Fruit fly (Drosophila melanogaster) whole organism, embryonic: ENCODE measurements around the gene TFAM.

Experiments
- Ada2b ChIP-seq: fragments of 200-800 bp; sonication (Bioruptor generic); IDR thresholded peaks from 2 replicates; pipeline ENCODE4 v1.3.6; 2022; ENCODE audit warnings: missing biosample characterization, missing genetic modification characterization
- Bdp1 ChIP-seq: fragments of 200-800 bp; sonication (Bioruptor generic); optimal IDR thresholded peaks from 3 replicates; lab custom pipeline; 2016; ENCODE audit warnings: missing biosample characterization, missing genetic modification characterization
- Blimp-1 ChIP-seq: fragments of 200-800 bp; sonication (Bioruptor generic); optimal IDR thresholded peaks from 3 replicates; lab custom pipeline; 2018; ENCODE audit warnings: missing biosample characterization, missing genetic modification characterization, mild to moderate bottlenecking, moderate library complexity, missing genetic modification reagents
- CG10431 ChIP-seq: fragments of 200-800 bp; sonication (Bioruptor generic); optimal IDR thresholded peaks from 3 replicates; lab custom pipeline; 2018; ENCODE audit warnings: missing biosample characterization, mild to moderate bottlenecking, missing genetic modification characterization
- CG10462 ChIP-seq: fragments of 200-800 bp; sonication (Bioruptor generic); optimal IDR thresholded peaks from 2 replicates; lab custom pipeline; 2016; ENCODE audit warnings: missing biosample characterization, missing genetic modification characterization
- CG10959 ChIP-seq: fragments of 200-800 bp; sonication (Bioruptor generic); IDR thresholded peaks from 2 replicates; pipeline ENCODE4 v1.3.6; 2022; ENCODE audit warnings: missing biosample characterization, missing genetic modification characterization
- CG11695 ChIP-seq: fragments of 200-800 bp; sonication (Bioruptor generic); IDR thresholded peaks from 3 replicates; pipeline ENCODE4 v1.3.6; 2022; ENCODE audit warnings: missing biosample characterization, missing genetic modification characterization
- CG12236 ChIP-seq: fragments of 200-800 bp; sonication (Bioruptor generic); optimal IDR thresholded peaks from 2 replicates; lab custom pipeline; 2016; ENCODE audit warnings: missing biosample characterization, missing genetic modification characterization
- CG13894 ChIP-seq: fragments of 200-800 bp; sonication (Bioruptor generic); optimal IDR thresholded peaks from 3 replicates; lab custom pipeline; 2018; ENCODE audit warnings: missing biosample characterization, mild to moderate bottlenecking, missing genetic modification characterization, moderate library complexity
- CG1602 ChIP-seq: fragments of 200-800 bp; sonication (Bioruptor generic); optimal IDR thresholded peaks from 3 replicates; lab custom pipeline; 2016; ENCODE audit warnings: missing biosample characterization, missing genetic modification characterization
- CG18599 ChIP-seq: fragments of 200-800 bp; sonication (Bioruptor generic); optimal IDR thresholded peaks from 3 replicates; lab custom pipeline; 2017; ENCODE audit warnings: missing biosample characterization, missing genetic modification characterization, mild to moderate bottlenecking, moderate library complexity, missing genetic modification reagents
- CG2120 ChIP-seq: fragments of 200-800 bp; sonication (Bioruptor generic); optimal IDR thresholded peaks from 3 replicates; lab custom pipeline; 2016; ENCODE audit warnings: missing biosample characterization, missing genetic modification characterization
- CG31224 ChIP-seq: fragments of 200-800 bp; sonication (Bioruptor generic); IDR thresholded peaks from 2 replicates; pipeline ENCODE4 v1.3.6; 2022; ENCODE audit warnings: missing biosample characterization, missing genetic modification characterization
- CG33557 ChIP-seq: fragments of 200-800 bp; sonication (Bioruptor generic); optimal IDR thresholded peaks from 2 replicates; lab custom pipeline; 2019; ENCODE audit warnings: missing biosample characterization, mild to moderate bottlenecking, missing genetic modification characterization, moderate library complexity
- CG4424 ChIP-seq: fragments of 200-800 bp; sonication (Bioruptor generic); optimal IDR thresholded peaks from 3 replicates; lab custom pipeline; 2016; ENCODE audit warnings: missing biosample characterization, missing genetic modification characterization
- CG6813 ChIP-seq: fragments of 200-800 bp; sonication (Bioruptor generic); optimal IDR thresholded peaks from 2 replicates; lab custom pipeline; 2017; ENCODE audit warnings: missing biosample characterization, missing genetic modification characterization, mild to moderate bottlenecking, moderate library complexity, missing genetic modification reagents
- CG8281 ChIP-seq: fragments of 200-800 bp; sonication (Bioruptor generic); optimal IDR thresholded peaks from 2 replicates; lab custom pipeline; 2018; ENCODE audit warnings: missing biosample characterization, mild to moderate bottlenecking, missing genetic modification characterization, moderate library complexity
- CG8478 ChIP-seq: fragments of >200 bp; optimal IDR thresholded peaks from 2 replicates; lab custom pipeline; 2018
- CG9215 ChIP-seq: fragments of 200-800 bp; sonication (Bioruptor generic); IDR thresholded peaks from 2 replicates; pipeline ENCODE4 v1.3.6; 2022; ENCODE audit warnings: missing biosample characterization, missing genetic modification characterization
- CG9797 ChIP-seq: fragments of 200-800 bp; sonication (Bioruptor generic); optimal IDR thresholded peaks from 3 replicates; lab custom pipeline; 2018; ENCODE audit warnings: missing biosample characterization, mild to moderate bottlenecking, missing genetic modification characterization
- Chrac-16 ChIP-seq: fragments of 200-800 bp; sonication (Bioruptor generic); optimal IDR thresholded peaks from 3 replicates; lab custom pipeline; 2016; ENCODE audit warnings: missing biosample characterization, missing genetic modification characterization
- D19B ChIP-seq: fragments of 200-800 bp; sonication (Bioruptor generic); optimal IDR thresholded peaks from 2 replicates; lab custom pipeline; 2017; ENCODE audit warnings: missing biosample characterization, mild to moderate bottlenecking, missing genetic modification characterization
- HLH54F ChIP-seq: fragments of 200-800 bp; sonication (Bioruptor generic); optimal IDR thresholded peaks from 3 replicates; lab custom pipeline; 2016; ENCODE audit warnings: missing biosample characterization, missing genetic modification characterization
- HLHmδ ChIP-seq: fragments of 200-800 bp; sonication (Bioruptor generic); optimal IDR thresholded peaks from 2 replicates; lab custom pipeline; 2018; ENCODE audit warnings: missing biosample characterization, mild to moderate bottlenecking, missing genetic modification characterization, moderate library complexity
- Ptx1 ChIP-seq: fragments of 200-800 bp; sonication (Bioruptor generic); IDR thresholded peaks from 2 replicates; pipeline ENCODE4 v1.3.6; 2022; ENCODE audit warnings: missing biosample characterization, missing genetic modification characterization
- Spps ChIP-seq: fragments of 200-800 bp; sonication (Bioruptor generic); optimal IDR thresholded peaks from 2 replicates; lab custom pipeline; 2018; ENCODE audit warnings: missing biosample characterization, mild to moderate bottlenecking, missing genetic modification characterization
- TFAM ChIP-seq: fragments of 200-800 bp; sonication (Bioruptor generic); optimal IDR thresholded peaks from 2 replicates; lab custom pipeline; 2017; ENCODE audit warnings: missing biosample characterization, missing genetic modification characterization, inconsistent platforms
- YL-1 ChIP-seq: fragments of 200-800 bp; sonication (Bioruptor generic); optimal IDR thresholded peaks from 3 replicates; lab custom pipeline; 2017; ENCODE audit warnings: missing biosample characterization, mild to moderate bottlenecking, missing genetic modification characterization
- az2 ChIP-seq: fragments of 200-800 bp; sonication (Bioruptor generic); optimal IDR thresholded peaks from 3 replicates; lab custom pipeline; 2016; ENCODE audit warnings: missing biosample characterization, missing genetic modification characterization
- bcd ChIP-seq: fragments of 200-800 bp; sonication (Bioruptor generic); optimal IDR thresholded peaks from 2 replicates; lab custom pipeline; 2017; ENCODE audit warnings: missing biosample characterization, mild to moderate bottlenecking, missing genetic modification characterization
- bigmax ChIP-seq: fragments of 200-800 bp; sonication (Bioruptor generic); optimal IDR thresholded peaks from 2 replicates; lab custom pipeline; 2018; ENCODE audit warnings: missing biosample characterization, mild to moderate bottlenecking, missing genetic modification characterization
- bsh ChIP-seq, 2 experiments: fragments of 200-800 bp; sonication (Bioruptor generic); optimal IDR thresholded peaks; 2 replicates each; lab custom pipeline; 2017 to 2018; ENCODE audit warnings: mild to moderate bottlenecking in 2 of 2, missing biosample characterization in 2 of 2, missing genetic modification characterization in 2 of 2, moderate library complexity in 1 of 2
- da ChIP-seq: fragments of 200-800 bp; sonication (Bioruptor generic); optimal IDR thresholded peaks from 2 replicates; lab custom pipeline; 2016; ENCODE audit warnings: missing biosample characterization, missing genetic modification characterization
- dysf ChIP-seq: fragments of 200-800 bp; sonication (Bioruptor generic); IDR thresholded peaks from 3 replicates; pipeline ENCODE4 v1.3.6; 2022; ENCODE audit warnings: missing biosample characterization, missing genetic modification characterization
- ewg ChIP-seq: fragments of 200-800 bp; sonication (Bioruptor generic); optimal IDR thresholded peaks from 3 replicates; lab custom pipeline; 2017; ENCODE audit warnings: mild to moderate bottlenecking, missing biosample characterization, missing genetic modification reagents, missing genetic modification characterization
- eyg ChIP-seq: fragments of 200-800 bp; sonication (Bioruptor generic); optimal IDR thresholded peaks from 3 replicates; lab custom pipeline; 2016; ENCODE audit warnings: missing biosample characterization, missing genetic modification characterization
- gce ChIP-seq: fragments of 200-800 bp; sonication (Bioruptor generic); IDR thresholded peaks from 3 replicates; pipeline ENCODE4 v1.3.6; 2022; ENCODE audit warnings: missing biosample characterization, missing genetic modification characterization
- gem ChIP-seq: fragments of 200-800 bp; sonication (Bioruptor generic); optimal IDR thresholded peaks from 2 replicates; lab custom pipeline; 2019; ENCODE audit warnings: missing biosample characterization, mild to moderate bottlenecking, missing genetic modification characterization, moderate library complexity
- jumu ChIP-seq: fragments of 200-800 bp; sonication (Bioruptor generic); optimal IDR thresholded peaks from 3 replicates; lab custom pipeline; 2016; ENCODE audit warnings: missing biosample characterization, missing genetic modification characterization
- lola ChIP-seq, 3 experiments: fragments of >200 bp in 2 of 3; fragments of 200-800 bp in 1 of 3; sonication (Bioruptor generic) in 1 of 3; optimal IDR thresholded peaks; 2 replicates each; lab custom pipeline; 2017 to 2019; ENCODE audit warnings: missing biosample characterization in 3 of 3, missing genetic modification characterization in 3 of 3, mild to moderate bottlenecking in 1 of 3, moderate library complexity in 1 of 3
- mld ChIP-seq: fragments of 200-800 bp; sonication (Bioruptor generic); IDR thresholded peaks from 3 replicates; pipeline ENCODE4 v1.3.6; 2022; ENCODE audit warnings: missing biosample characterization, missing genetic modification characterization; ENCODE audit not compliant: partially characterized antibody
- odd ChIP-seq: fragments of 200-800 bp; sonication (Bioruptor generic); optimal IDR thresholded peaks from 2 replicates; lab custom pipeline; 2017; ENCODE audit warnings: missing biosample characterization, mild to moderate bottlenecking, missing genetic modification characterization
- onecut ChIP-seq: fragments of 200-800 bp; sonication (Bioruptor generic); IDR thresholded peaks from 2 replicates; pipeline ENCODE4 v1.3.6; 2022; ENCODE audit warnings: missing biosample characterization, missing genetic modification characterization
- pzg ChIP-seq: fragments of 200-800 bp; sonication (Bioruptor generic); optimal IDR thresholded peaks from 3 replicates; lab custom pipeline; 2018; ENCODE audit warnings: missing biosample characterization, mild to moderate bottlenecking, missing genetic modification characterization, moderate library complexity
- sisA ChIP-seq: fragments of 200-800 bp; sonication (Bioruptor generic); IDR thresholded peaks from 2 replicates; pipeline ENCODE4 v1.3.6; 2022; ENCODE audit warnings: missing biosample characterization, missing genetic modification characterization
- so ChIP-seq: fragments of 200-800 bp; sonication (Bioruptor generic); IDR thresholded peaks from 3 replicates; pipeline ENCODE4 v1.3.6; 2022; ENCODE audit warnings: missing biosample characterization, missing genetic modification characterization
- sug ChIP-seq: fragments of 200-800 bp; optimal IDR thresholded peaks from 2 replicates; lab custom pipeline; 2019; ENCODE audit warnings: missing biosample characterization, mild to moderate bottlenecking, missing genetic modification characterization, moderate library complexity
- vfl ChIP-seq: fragments of 200-800 bp; sonication (Bioruptor generic); optimal IDR thresholded peaks from 2 replicates; lab custom pipeline; 2016; ENCODE audit warnings: missing biosample characterization, missing genetic modification characterization
- zf30C ChIP-seq: fragments of 200-800 bp; sonication (Bioruptor generic); optimal IDR thresholded peaks from 3 replicates; lab custom pipeline; 2018; ENCODE audit warnings: missing biosample characterization, mild to moderate bottlenecking, missing genetic modification characterization

The TFAM gene

DNA sequence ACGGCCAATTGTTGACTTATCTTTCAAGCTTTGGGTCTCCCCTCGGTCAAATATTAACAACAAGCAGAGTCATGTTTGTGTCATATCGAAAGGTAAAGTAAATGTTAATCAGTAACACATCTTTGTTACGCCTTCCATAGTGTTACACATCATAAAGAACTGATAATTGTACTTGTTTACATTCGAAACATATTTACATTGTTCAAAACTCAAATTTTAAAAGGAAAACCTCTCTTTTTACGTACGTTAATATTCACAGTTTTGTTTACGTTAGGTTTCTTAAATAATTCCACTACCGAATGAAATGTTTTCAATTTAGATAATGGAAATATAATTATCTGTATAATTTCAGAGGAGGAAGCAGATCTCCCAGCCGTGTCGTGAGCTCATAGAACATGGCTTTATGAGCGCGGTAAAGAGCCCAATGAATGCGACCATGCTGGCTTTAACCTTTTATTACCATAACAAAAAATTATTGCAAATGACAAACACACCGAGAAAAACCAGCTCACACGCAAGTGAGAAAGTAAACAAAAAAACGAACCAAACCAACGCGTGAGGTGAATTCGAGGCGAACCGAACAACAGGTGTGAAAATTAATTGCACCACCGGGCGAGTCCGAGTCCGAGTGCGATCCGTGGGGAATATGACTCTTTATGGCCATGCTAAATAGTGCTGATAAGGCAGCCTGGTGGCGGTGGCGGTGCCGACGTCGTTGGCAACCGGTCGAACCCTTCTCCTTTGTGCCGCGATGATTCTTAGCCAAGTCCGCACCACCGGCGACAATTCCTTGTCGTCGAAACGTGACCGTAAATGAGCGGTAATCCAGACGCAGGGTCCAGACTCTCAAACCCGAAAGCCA, 34.3 kb downstream of the TFAM start (continued):
- TF ChIP-seq zf30C = peak; percentile 61
- no peak for TF ChIP-seq CG31224 (GFP tag; lab: Robert Waterston, UW)
- TF ChIP-seq az2 = no peak
- TF ChIP-seq CG12236 (GFP tag; lab: Kevin White, UChicago) = peak; percentile 4
- TF ChIP-seq YL-1 = peak; percentile 19
- peak; percentile 14 for TF ChIP-seq CG4424
- no peak for TF ChIP-seq sisA
- TF ChIP-seq TFAM (GFP tag; lab: Kevin White, UChicago) = no peak
- TF ChIP-seq CG13894 (tag; lab: Kevin White, UChicago) = no peak
- no peak for TF ChIP-seq eyg (GFP tag; lab: Kevin White, UChicago)
- TF ChIP-seq CG6813 (GFP tag; lab: Kevin White, UChicago) = peak; percentile 77
- TF ChIP-seq Blimp-1 (GFP tag; lab: Kevin White, UChicago) = peak; percentile 52
- TF ChIP-seq CG10959 (GFP tag; lab: Robert Waterston, UW) = no peak
- TF ChIP-seq lola (GFP tag; optimal IDR thresholded peaks at IDR 0.05; lab: Kevin White, UChicago) = peak in 1 of 3 experiments; percentile 58
- peak; percentile 3 for TF ChIP-seq CG10431 (GFP tag; lab: Kevin White, UChicago)
- peak; percentile 84 for TF ChIP-seq CG33557 (GFP tag; lab: Kevin White, UChicago)
- TF ChIP-seq Ptx1 (GFP tag; lab: Robert Waterston, UW) = no peak
- TF ChIP-seq CG9797 (GFP tag; lab: Kevin White, UChicago) = no peak
- no peak for TF ChIP-seq CG18599
- TF ChIP-seq D19B = no peak
- TF ChIP-seq Ada2b (GFP tag; lab: Robert Waterston, UW) = no peak
- no peak for TF ChIP-seq CG2120 (GFP tag; lab: Kevin White, UChicago)
- TF ChIP-seq odd = peak; percentile 54
- TF ChIP-seq jumu = no peak
- peak; percentile 32; the same call in 1 of the 2 replicates for TF ChIP-seq onecut
- TF ChIP-seq HLH54F (GFP tag; lab: Kevin White, UChicago) = no peak
- TF ChIP-seq bigmax (GFP tag; lab: Kevin White, UChicago) = no peak
- TF ChIP-seq Bdp1 = no peak
- no peak for TF ChIP-seq CG8478 (lab: Kevin White, UChicago)
- no peak for TF ChIP-seq da (GFP tag; lab: Kevin White, UChicago)
- TF ChIP-seq gce (GFP tag; lab: Robert Waterston, UW) = no peak
- no peak for TF ChIP-seq CG10462
- TF ChIP-seq sug (tag; lab: Kevin White, UChicago) = peak; percentile 42
- peak; percentile 56; the same call in 1 of the 3 replicates for TF ChIP-seq CG11695
- TF ChIP-seq CG8281 (tag; lab: Kevin White, UChicago) = peak; percentile 16
- no peak for TF ChIP-seq ewg
- TF ChIP-seq bsh (GFP tag; optimal IDR thresholded peaks at IDR 0.05; lab: Kevin White, UChicago) = no peak
- TF ChIP-seq bcd = no peak
- TF ChIP-seq CG1602 (GFP tag; lab: Kevin White, UChicago) = peak; percentile 42
- peak; percentile 59; the same call in 1 of the 3 replicates for TF ChIP-seq so
- TF ChIP-seq CG9215 (GFP tag; lab: Robert Waterston, UW) = no peak
- TF ChIP-seq Spps (tag; lab: Kevin White, UChicago) = peak; percentile 20
- TF ChIP-seq Chrac-16 = no peak
- TF ChIP-seq vfl (GFP tag; lab: Kevin White, UChicago) = no peak
- TF ChIP-seq gem (tag; lab: Kevin White, UChicago) = peak; percentile 67
- TF ChIP-seq mld (GFP tag; lab: Robert Waterston, UW) = no peak
- TF ChIP-seq HLHmδ (GFP tag; lab: Kevin White, UChicago) = no peak
- TF ChIP-seq pzg (GFP tag; lab: Kevin White, UChicago) = no peak
- TF ChIP-seq dysf (GFP tag; lab: Robert Waterston, UW) = no peak
